Fruit fly (Drosophila melanogaster): ENCODE data around the gene CG45089.
A peak's percentile ranks its signal among the peaks of the same experiment; 100 is the strongest.

CG45089 gene

DNA sequence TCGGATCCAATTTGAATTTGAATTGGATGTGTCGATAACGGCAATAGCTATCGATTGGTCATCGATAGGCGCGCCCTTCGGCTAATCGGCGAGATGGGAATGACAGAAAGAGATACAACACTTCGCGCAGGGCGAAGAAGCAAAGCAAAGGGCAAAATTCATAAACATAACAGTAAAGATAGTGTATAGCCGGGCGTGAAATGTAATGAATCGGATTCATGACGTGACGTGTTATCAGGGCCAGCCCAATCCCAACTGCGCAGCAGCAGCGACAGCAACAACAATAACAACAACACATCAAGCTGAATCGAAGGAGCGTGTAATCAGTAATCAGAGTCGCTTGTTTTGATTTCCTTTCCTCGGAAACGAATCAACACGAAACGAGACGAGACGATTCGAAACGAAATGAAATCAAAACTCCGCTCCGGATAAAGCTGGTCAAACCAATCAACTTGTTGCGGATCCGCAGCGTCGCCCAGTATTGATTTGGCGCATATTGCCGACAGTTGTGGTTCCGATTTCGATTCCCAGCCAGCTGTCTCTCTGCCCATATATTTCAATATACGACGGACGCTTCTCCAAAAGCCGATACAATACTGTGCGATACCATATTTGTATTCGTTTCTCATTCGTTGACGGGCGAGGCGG is 18.5 kb upstream of the CG45089 start, which contains the start of gene snz (continued):
- TF ChIP-seq Ssrp (tag; optimal IDR thresholded peaks at IDR 0.05): no peak
- TF ChIP-seq Trl (optimal IDR thresholded peaks at IDR 0.05): no peak
- no peak for TF ChIP-seq Trl (GFP tag; optimal IDR thresholded peaks at IDR 0.05)
- no peak for TF ChIP-seq Xrp1 (GFP tag; IDR thresholded peaks at IDR 0.05)
- TF ChIP-seq ttk (GFP tag; IDR thresholded peaks at IDR 0.05): no peak
- TF ChIP-seq odd (GFP tag; optimal IDR thresholded peaks at IDR 0.05): no peak
- no peak for TF ChIP-seq fd102C (GFP tag; optimal IDR thresholded peaks at IDR 0.05)
- TF ChIP-seq CG32772 (GFP tag; IDR thresholded peaks at IDR 0.05): no peak
- no peak for TF ChIP-seq CG33557 (GFP tag; optimal IDR thresholded peaks at IDR 0.05)
- TF ChIP-seq ind (GFP tag; optimal IDR thresholded peaks at IDR 0.05): no peak
- TF ChIP-seq CG18764 (GFP tag; optimal IDR thresholded peaks at IDR 0.05): no peak
- no peak for TF ChIP-seq corto (GFP tag; optimal IDR thresholded peaks at IDR 0.05)
- no peak for TF ChIP-seq NC2α (GFP tag; optimal IDR thresholded peaks at IDR 0.05)
- no peak for TF ChIP-seq NC2β (GFP tag; optimal IDR thresholded peaks at IDR 0.05)
- no peak for TF ChIP-seq Optix (GFP tag; IDR thresholded peaks at IDR 0.05)
- no peak for TF ChIP-seq sc (optimal IDR thresholded peaks at IDR 0.05)
- TF ChIP-seq sc (GFP tag; optimal IDR thresholded peaks at IDR 0.05): no peak
- peak; percentile 70 for TF ChIP-seq sens (GFP tag)
- no peak for TF ChIP-seq chn (GFP tag; optimal IDR thresholded peaks at IDR 0.05)
- no peak for TF ChIP-seq Dip2 (GFP tag; IDR thresholded peaks at IDR 0.05)
- peak; percentile 77 for TF ChIP-seq CG14860 (GFP tag; IDR thresholded peaks at IDR 0.05; ENCODE audit: partially characterized antibody)
- peak; percentile 48 for TF ChIP-seq CG15479 (GFP tag; optimal IDR thresholded peaks at IDR 0.05)
- TF ChIP-seq CG4328 (GFP tag; optimal IDR thresholded peaks at IDR 0.05): no peak
- TF ChIP-seq CG12236 (GFP tag; optimal IDR thresholded peaks at IDR 0.05): no peak
- peak; percentile 55 for TF ChIP-seq Rfx (GFP tag; IDR thresholded peaks at IDR 0.05)
- no peak for TF ChIP-seq CG14441 (GFP tag; IDR thresholded peaks at IDR 0.05)
- TF ChIP-seq Usf (GFP tag; optimal IDR thresholded peaks at IDR 0.05): no peak
- TF ChIP-seq scrt (GFP tag; optimal IDR thresholded peaks at IDR 0.05): peak; percentile 87
- no peak for TF ChIP-seq zen (tag; optimal IDR thresholded peaks at IDR 0.05)
- no peak for TF ChIP-seq trh (GFP tag; optimal IDR thresholded peaks at IDR 0.05)
- peak; percentile 74 for TF ChIP-seq unc-4 (GFP tag; IDR thresholded peaks at IDR 0.05; ENCODE audit: partially characterized antibody)
- peak; percentile 42; the same call in 1 of the 2 replicates for TF ChIP-seq CG42726 (GFP tag; IDR thresholded peaks at IDR 0.05; ENCODE audit: partially characterized antibody)
- no peak for TF ChIP-seq CG8944 (GFP tag; optimal IDR thresholded peaks at IDR 0.05)
- no peak for TF ChIP-seq gem (tag; optimal IDR thresholded peaks at IDR 0.05)
- no peak for TF ChIP-seq CG4820 (GFP tag; optimal IDR thresholded peaks at IDR 0.05)
- TF ChIP-seq CG31365 (tag; optimal IDR thresholded peaks at IDR 0.05): no peak
- no peak for TF ChIP-seq fd96Cb (tag; optimal IDR thresholded peaks at IDR 0.05)
- no peak for TF ChIP-seq Antp (GFP tag; optimal IDR thresholded peaks at IDR 0.05)
- peak; percentile 53 for TF ChIP-seq Elba2 (GFP tag; optimal IDR thresholded peaks at IDR 0.05)
- no peak for TF ChIP-seq zfh2 (GFP tag; optimal IDR thresholded peaks at IDR 0.05)
- peak in 1 of 2 experiments; percentile 52 for TF ChIP-seq Pdp1 (GFP tag; optimal IDR thresholded peaks at IDR 0.05)
- TF ChIP-seq her (GFP tag; optimal IDR thresholded peaks at IDR 0.05): no peak
- TF ChIP-seq CG4360 (GFP tag; IDR thresholded peaks at IDR 0.05): peak; percentile 77
- peak; percentile 86 for TF ChIP-seq bbx (GFP tag; IDR thresholded peaks at IDR 0.05; ENCODE audit: partially characterized antibody)
- no peak for TF ChIP-seq mam (GFP tag; optimal IDR thresholded peaks at IDR 0.05)
- no peak for TF ChIP-seq sima (GFP tag; optimal IDR thresholded peaks at IDR 0.05)
- TF ChIP-seq ara (GFP tag; IDR thresholded peaks at IDR 0.05): no peak
- peak; percentile 38 for TF ChIP-seq MESR4 (GFP tag; optimal IDR thresholded peaks at IDR 0.05)
- TF ChIP-seq hbn (GFP tag; IDR thresholded peaks at IDR 0.05; ENCODE audit: partially characterized antibody): peak; percentile 75
- TF ChIP-seq GATAe (GFP tag; conservative IDR thresholded peaks at IDR 0.05): peak; percentile 54; the same call in 1 of the 2 replicates
- no peak for TF ChIP-seq danr (GFP tag; IDR thresholded peaks at IDR 0.05)

Data from whole organism, embryonic.